Worm (Caenorhabditis elegans) whole organism, young adult: ENCODE data around the gene wdfy-2.
A peak's percentile ranks its signal among the peaks of the same experiment; 100 is the strongest.

Experiments used
- B0019.2 ChIP-seq: fragments of 200-800 bp; sonication (Bioruptor generic); conservative IDR thresholded peaks from 2 replicates; pipeline ENCODE4 v1.3.6; 2022; ENCODE audit warnings: missing genetic modification reagents, missing genetic modification characterization, missing compliant biosample characterization
- B0261.1 ChIP-seq: sonication (generic microtip); optimal IDR thresholded peaks from 2 replicates; lab custom pipeline; 2016; ENCODE audit warnings: mild to moderate bottlenecking, missing genetic modification characterization, moderate library complexity, missing compliant biosample characterization
- F22D6.2 ChIP-seq: sonication (generic microtip); optimal IDR thresholded peaks from 2 replicates; lab custom pipeline; 2016; ENCODE audit warnings: mild to moderate bottlenecking, missing genetic modification characterization, missing compliant biosample characterization
- F23B12.7 ChIP-seq: sonication (generic microtip); optimal IDR thresholded peaks from 2 replicates; lab custom pipeline; 2017; ENCODE audit warnings: missing genetic modification characterization, mild to moderate bottlenecking, missing compliant biosample characterization, antibody characterized with exemption, moderate library complexity; ENCODE audit not compliant: insufficient read depth
- F52B5.7 ChIP-seq: sonication (generic microtip); optimal IDR thresholded peaks from 2 replicates; lab custom pipeline; 2016; ENCODE audit warnings: mild to moderate bottlenecking, missing genetic modification characterization, missing compliant biosample characterization
- K11D2.4 ChIP-seq: fragments of 200-800 bp; sonication (Bioruptor generic); IDR thresholded peaks from 2 replicates; pipeline ENCODE4 v1.3.6; 2022; ENCODE audit warnings: missing genetic modification reagents, missing genetic modification characterization, missing compliant biosample characterization
- Y56A3A.18 ChIP-seq: fragments of 200-800 bp; sonication (Bioruptor generic); IDR thresholded peaks from 2 replicates; pipeline ENCODE4 v1.3.6; 2022; ENCODE audit warnings: missing genetic modification reagents, missing genetic modification characterization, missing compliant biosample characterization
- Y79H2A.3 ChIP-seq: fragments of 200-800 bp; sonication (Bioruptor generic); conservative IDR thresholded peaks from 2 replicates; pipeline ENCODE4 v1.3.6; 2022; ENCODE audit warnings: missing genetic modification reagents, missing genetic modification characterization, missing compliant biosample characterization
- ZK185.1 ChIP-seq: sonication (generic microtip); optimal IDR thresholded peaks from 2 replicates; lab custom pipeline; 2016; ENCODE audit warnings: mild to moderate bottlenecking, missing genetic modification characterization, missing compliant biosample characterization; ENCODE audit not compliant: poor library complexity, severe bottlenecking
- ama-1 ChIP-seq, 3 experiments: fragments of 150-350 bp in 1 of 3; sonication (generic microtip) in 2 of 3; optimal IDR thresholded peaks; 2 replicates each; lab custom pipeline; 2014 to 2018; ENCODE audit warnings: missing biosample characterization in 2 of 3, missing genetic modification characterization in 2 of 3, missing genetic modification reagents in 2 of 3
- aptf-2 ChIP-seq: fragments of 200-800 bp; sonication (Bioruptor generic); conservative IDR thresholded peaks from 2 replicates; pipeline ENCODE4 v1.3.6; 2022; ENCODE audit warnings: missing genetic modification reagents, missing genetic modification characterization, missing compliant biosample characterization
- atf-7 ChIP-seq: sonication (generic microtip); optimal IDR thresholded peaks from 2 replicates; lab custom pipeline; 2017; ENCODE audit warnings: mild to moderate bottlenecking, missing genetic modification characterization, missing compliant biosample characterization
- attf-5 ChIP-seq: fragments of 200-800 bp; sonication (Bioruptor generic); optimal IDR thresholded peaks from 2 replicates; lab custom pipeline; 2018; ENCODE audit warnings: mild to moderate bottlenecking, missing genetic modification characterization, missing compliant biosample characterization
- attf-6 ChIP-seq: fragments of 200-800 bp; sonication (Bioruptor generic); IDR thresholded peaks from 2 replicates; pipeline ENCODE4 v1.3.6; 2022; ENCODE audit warnings: missing genetic modification reagents, missing genetic modification characterization, missing compliant biosample characterization
- bed-2 ChIP-seq: fragments of 200-800 bp; sonication (Bioruptor generic); IDR thresholded peaks from 2 replicates; pipeline ENCODE4 v1.3.6; 2022; ENCODE audit warnings: missing genetic modification reagents, missing genetic modification characterization, missing compliant biosample characterization
- ceh-100 ChIP-seq: fragments of 200-800 bp; sonication (Bioruptor generic); IDR thresholded peaks from 2 replicates; pipeline ENCODE4 v1.3.6; 2022; ENCODE audit warnings: missing genetic modification reagents, missing genetic modification characterization, missing compliant biosample characterization
- ceh-27 ChIP-seq: fragments of 200-800 bp; sonication (Bioruptor generic); optimal IDR thresholded peaks from 2 replicates; lab custom pipeline; 2018; ENCODE audit warnings: mild to moderate bottlenecking, missing genetic modification characterization, moderate library complexity, missing compliant biosample characterization
- ceh-79 ChIP-seq: sonication (generic microtip); optimal IDR thresholded peaks from 2 replicates; lab custom pipeline; 2017; ENCODE audit warnings: mild to moderate bottlenecking, missing genetic modification characterization, missing compliant biosample characterization
- chd-7 ChIP-seq: sonication (generic microtip); optimal IDR thresholded peaks from 2 replicates; lab custom pipeline; 2016; ENCODE audit warnings: mild to moderate bottlenecking, missing genetic modification characterization, moderate library complexity, missing compliant biosample characterization
- dox-1 ChIP-seq: fragments of 200-800 bp; sonication (Bioruptor generic); IDR thresholded peaks from 2 replicates; pipeline ENCODE4 v1.3.6; 2022; ENCODE audit warnings: missing genetic modification reagents, missing genetic modification characterization, missing compliant biosample characterization
- dpff-1 ChIP-seq: sonication (generic microtip); optimal IDR thresholded peaks from 2 replicates; lab custom pipeline; 2017; ENCODE audit warnings: mild to moderate bottlenecking, missing genetic modification characterization, missing compliant biosample characterization
- egl-18 ChIP-seq: fragments of 200-800 bp; sonication (Bioruptor generic); IDR thresholded peaks from 2 replicates; pipeline ENCODE4 v1.3.6; 2022; ENCODE audit warnings: missing genetic modification reagents, missing genetic modification characterization, missing compliant biosample characterization
- egl-44 ChIP-seq: fragments of 200-800 bp; sonication (Bioruptor generic); IDR thresholded peaks from 2 replicates; pipeline ENCODE4 v1.3.6; 2022; ENCODE audit warnings: missing genetic modification reagents, missing genetic modification characterization, missing compliant biosample characterization
- ets-4 ChIP-seq: fragments of 200-800 bp; sonication (Bioruptor generic); optimal IDR thresholded peaks from 2 replicates; lab custom pipeline; 2018; ENCODE audit warnings: mild to moderate bottlenecking, missing genetic modification characterization, missing compliant biosample characterization
- fkh-3 ChIP-seq: sonication (generic microtip); optimal IDR thresholded peaks from 2 replicates; lab custom pipeline; 2016; ENCODE audit warnings: mild to moderate bottlenecking, missing genetic modification characterization, missing compliant biosample characterization
- hsf-1 ChIP-seq: fragments of 200-800 bp; sonication (Bioruptor generic); IDR thresholded peaks from 2 replicates; pipeline ENCODE4 v1.3.6; 2022; ENCODE audit warnings: missing genetic modification reagents, missing genetic modification characterization, missing compliant biosample characterization
- let-607 ChIP-seq, 2 experiments: fragments of 200-800 bp in 1 of 2; sonication (Bioruptor generic) in 1 of 2; sonication (generic microtip) in 1 of 2; optimal IDR thresholded peaks; 2 replicates each; lab custom pipeline; 2016 to 2018; ENCODE audit warnings: mild to moderate bottlenecking in 2 of 2, missing compliant biosample characterization in 2 of 2, missing genetic modification characterization in 2 of 2, moderate library complexity in 2 of 2, missing genotype in 1 of 2
- lin-26 ChIP-seq: fragments of 200-800 bp; sonication (Bioruptor generic); IDR thresholded peaks from 2 replicates; pipeline ENCODE4 v1.3.6; 2022; ENCODE audit warnings: missing genetic modification reagents, missing genetic modification characterization, missing compliant biosample characterization
- lin-35 ChIP-seq, 3 experiments: fragments of 150-350 bp in 2 of 3; sonication (generic microtip) in 1 of 3; optimal IDR thresholded peaks; 2 replicates each; lab custom pipeline; 2014 to 2018; ENCODE audit warnings: missing biosample characterization in 3 of 3, missing genetic modification characterization in 3 of 3, missing genetic modification reagents in 3 of 3
- lsl-1 ChIP-seq: fragments of 200-800 bp; sonication (Bioruptor generic); optimal IDR thresholded peaks from 2 replicates; lab custom pipeline; 2018; ENCODE audit warnings: mild to moderate bottlenecking, missing genetic modification characterization, moderate library complexity, missing compliant biosample characterization
- madf-10 ChIP-seq: sonication (generic microtip); optimal IDR thresholded peaks from 2 replicates; lab custom pipeline; 2016; ENCODE audit warnings: mild to moderate bottlenecking, missing genetic modification characterization, missing compliant biosample characterization
- mcd-1 ChIP-seq: fragments of 200-800 bp; sonication (Bioruptor generic); IDR thresholded peaks from 2 replicates; pipeline ENCODE4 v1.3.6; 2022; ENCODE audit warnings: missing genetic modification reagents, missing genetic modification characterization, missing compliant biosample characterization
- mel-28 ChIP-seq: sonication (generic microtip); optimal IDR thresholded peaks from 2 replicates; lab custom pipeline; 2016; ENCODE audit warnings: borderline replicate concordance, mild to moderate bottlenecking, missing genetic modification characterization, missing compliant biosample characterization
- nfyb-1 ChIP-seq: fragments of 200-800 bp; sonication (Bioruptor generic); IDR thresholded peaks from 2 replicates; pipeline ENCODE4 v1.3.6; 2022; ENCODE audit warnings: missing genetic modification reagents, missing genetic modification characterization, missing compliant biosample characterization
- nhr-80 ChIP-seq: sonication (generic microtip); optimal IDR thresholded peaks from 2 replicates; lab custom pipeline; 2016; ENCODE audit warnings: missing genetic modification characterization, missing compliant biosample characterization
- nhr-90 ChIP-seq: sonication (generic microtip); optimal IDR thresholded peaks from 2 replicates; lab custom pipeline; 2016; ENCODE audit warnings: missing genotype, mild to moderate bottlenecking, missing genetic modification characterization, missing compliant biosample characterization
- repo-1 ChIP-seq: sonication (generic microtip); optimal IDR thresholded peaks from 2 replicates; lab custom pipeline; 2017; ENCODE audit warnings: mild to moderate bottlenecking, missing genetic modification characterization, missing compliant biosample characterization
- sdz-38 ChIP-seq: sonication (generic microtip); optimal IDR thresholded peaks from 2 replicates; lab custom pipeline; 2016; ENCODE audit warnings: missing genotype, missing genetic modification characterization, missing compliant biosample characterization
- snpc-3.4 ChIP-seq: sonication (generic microtip); optimal IDR thresholded peaks from 2 replicates; lab custom pipeline; 2017; ENCODE audit warnings: missing genetic modification characterization, mild to moderate bottlenecking, missing compliant biosample characterization, antibody characterized with exemption, moderate library complexity, missing genotype, missing genetic modification reagents
- tbp1 ChIP-seq: fragments of 200-800 bp; sonication (Bioruptor generic); optimal IDR thresholded peaks from 2 replicates; lab custom pipeline; 2018; ENCODE audit warnings: mild to moderate bottlenecking, missing genetic modification characterization, missing compliant biosample characterization
- tlf-1 ChIP-seq: fragments of 200-800 bp; sonication (Bioruptor generic); optimal IDR thresholded peaks from 2 replicates; lab custom pipeline; 2018; ENCODE audit warnings: mild to moderate bottlenecking, missing genetic modification characterization, missing compliant biosample characterization
- zim-3 ChIP-seq: sonication (generic microtip); optimal IDR thresholded peaks from 2 replicates; lab custom pipeline; 2017; ENCODE audit warnings: mild to moderate bottlenecking, missing genetic modification characterization, moderate library complexity, missing compliant biosample characterization
- ztf-18 ChIP-seq: sonication (generic microtip); optimal IDR thresholded peaks from 2 replicates; lab custom pipeline; 2016; ENCODE audit warnings: missing genotype, mild to moderate bottlenecking, missing genetic modification characterization, missing compliant biosample characterization
- ztf-22 ChIP-seq: fragments of 200-800 bp; sonication (Bioruptor generic); optimal IDR thresholded peaks from 2 replicates; lab custom pipeline; 2018; ENCODE audit warnings: mild to moderate bottlenecking, missing genetic modification characterization, moderate library complexity, missing compliant biosample characterization

Gene wdfy-2

ce11 chrII:9283668-9284357, 35.9 kb upstream of the wdfy-2 start (continued):
- TF ChIP-seq Y56A3A.18 (0 out of 2 replicates have a peak, but pooled peaks have one; percentile 34), attf-5 (peak; percentile 54), ets-4 (GFP tag; lab: Kevin White, UChicago) (peak; percentile 39), lsl-1 (no peak), egl-44 (GFP tag; lab: Robert Waterston, UW) (peak; percentile 63), zim-3 (tag; lab: Kevin White, UChicago) (no peak), let-607 (tag; optimal IDR thresholded peaks at IDR 0.05; lab: Kevin White, UChicago) (peak in 1 of 2 experiments; percentile 73), mel-28 (no peak), dox-1 (GFP tag; lab: Robert Waterston, UW) (0 out of 2 replicates have a peak, but pooled peaks have one; percentile 33), ama-1 (optimal IDR thresholded peaks at IDR 0.05; lab: Kevin White, UChicago) (peak; percentile 42), ama-1 (GFP tag; optimal IDR thresholded peaks at IDR 0.05; lab: Kevin White, UChicago) (no peak), chd-7 (tag; lab: Kevin White, UChicago) (peak; percentile 60), madf-10 (tag; lab: Kevin White, UChicago) (peak; percentile 30), F22D6.2 (tag; lab: Kevin White, UChicago) (peak; percentile 36), ceh-27 (GFP tag; lab: Kevin White, UChicago) (peak; percentile 8), ceh-100 (no peak), nfyb-1 (GFP tag; lab: Robert Waterston, UW) (peak; percentile 82), tlf-1 (peak; percentile 41), hsf-1 (no peak), atf-7 (tag; lab: Kevin White, UChicago) (peak; percentile 79), fkh-3 (no peak)

DNA sequence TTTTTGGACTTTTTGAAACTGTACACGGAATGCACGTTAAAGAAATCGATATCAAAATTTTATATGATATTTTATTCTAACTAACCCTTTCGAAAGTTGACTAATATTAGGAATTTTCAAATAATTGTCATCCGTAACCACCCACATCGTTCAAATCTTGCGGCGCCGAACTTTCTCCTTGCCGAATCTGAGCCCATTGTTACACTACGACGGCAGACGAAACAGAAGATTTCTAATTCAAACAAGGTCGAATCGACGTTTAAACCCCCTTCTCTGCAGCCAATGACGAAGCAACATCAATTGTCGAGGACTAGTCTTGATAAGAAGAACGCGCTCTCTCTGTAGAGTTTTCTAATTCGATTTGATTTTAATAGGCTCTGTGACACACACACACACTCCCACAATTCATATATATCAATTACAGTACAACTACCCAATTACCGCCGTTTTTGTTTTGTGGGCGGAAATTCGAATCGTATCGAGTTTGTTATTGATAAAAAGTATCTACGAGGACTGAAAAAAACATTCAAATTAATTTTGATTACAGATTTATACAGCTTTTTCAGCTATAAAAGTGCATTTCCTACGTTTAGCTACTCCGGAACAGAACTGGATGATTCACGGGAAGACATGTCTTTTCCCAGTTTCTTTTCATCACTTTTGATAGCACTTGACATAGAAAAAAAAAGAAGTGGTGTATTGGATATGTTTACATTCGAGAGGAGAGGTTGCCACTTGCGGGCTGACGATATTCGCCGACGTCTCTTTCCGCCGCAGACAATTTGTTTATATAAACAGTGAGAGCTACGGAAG, 35.1 kb upstream of the wdfy-2 start:
- TF ChIP-seq dpff-1 (tag; lab: Kevin White, UChicago) (no peak), ceh-79 (tag; lab: Kevin White, UChicago) (no peak), B0019.2 (no peak), lin-35 (GFP tag; optimal IDR thresholded peaks at IDR 0.05; lab: Kevin White, UChicago) (no peak), nfyb-1 (GFP tag; lab: Robert Waterston, UW) (0 out of 2 replicates have a peak, but pooled peaks have one; percentile 3), B0261.1 (tag; lab: Kevin White, UChicago) (no peak), sdz-38 (tag; lab: Kevin White, UChicago) (no peak), chd-7 (tag; lab: Kevin White, UChicago) (no peak), snpc-3.4 (tag; lab: Kevin White, UChicago) (no peak), ZK185.1 (tag; lab: Kevin White, UChicago) (peak; percentile 19), mcd-1 (GFP tag; lab: Robert Waterston, UW) (no peak), Y79H2A.3 (GFP tag; lab: Robert Waterston, UW) (no peak), F52B5.7 (tag; lab: Kevin White, UChicago) (no peak), bed-2 (GFP tag; lab: Robert Waterston, UW) (no peak), F23B12.7 (tag; lab: Kevin White, UChicago) (no peak), attf-6 (GFP tag; lab: Robert Waterston, UW) (no peak), madf-10 (tag; lab: Kevin White, UChicago) (peak; percentile 64), aptf-2 (GFP tag; lab: Robert Waterston, UW) (no peak), lin-26 (GFP tag; lab: Robert Waterston, UW) (peak; percentile 68), ztf-22 (GFP tag; lab: Kevin White, UChicago) (no peak), repo-1 (tag; lab: Kevin White, UChicago) (no peak), nhr-90 (tag; lab: Kevin White, UChicago) (no peak), K11D2.4 (0 out of 2 replicates have a peak, but pooled peaks have one; percentile 19), ztf-18 (tag; lab: Kevin White, UChicago) (no peak), nhr-80 (peak; percentile 11), tbp1 (no peak), egl-18 (GFP tag; lab: Robert Waterston, UW) (no peak), ceh-27 (GFP tag; lab: Kevin White, UChicago) (no peak)
